Fruit fly (Drosophila melanogaster) whole organism, embryonic: ENCODE results near the gene CG31548.

ENCODE experiments used
- B-H2 ChIP-seq: fragments of 200-800 bp; sonication (Bioruptor generic); optimal IDR thresholded peaks from 2 replicates; lab custom pipeline; 2018; ENCODE audit warnings: missing biosample characterization, mild to moderate bottlenecking, missing genetic modification characterization
- CG10209 ChIP-seq: fragments of 200-800 bp; sonication (Bioruptor generic); optimal IDR thresholded peaks from 3 replicates; lab custom pipeline; 2017; ENCODE audit warnings: missing biosample characterization, mild to moderate bottlenecking, missing genetic modification characterization, missing genetic modification reagents
- CG11560 ChIP-seq: fragments of 200-800 bp; sonication (Bioruptor generic); IDR thresholded peaks from 3 replicates; pipeline ENCODE4 v1.3.6; 2022; ENCODE audit warnings: missing biosample characterization, missing genetic modification characterization
- CG12744 ChIP-seq: fragments of 200-800 bp; sonication (Bioruptor generic); optimal IDR thresholded peaks from 2 replicates; lab custom pipeline; 2016; ENCODE audit warnings: missing biosample characterization, missing genetic modification characterization
- CG13123 ChIP-seq: fragments of 200-800 bp; sonication (Bioruptor generic); optimal IDR thresholded peaks from 2 replicates; lab custom pipeline; 2016; ENCODE audit warnings: missing biosample characterization, missing genetic modification characterization
- CG14050 ChIP-seq: fragments of 200-800 bp; sonication (Bioruptor generic); IDR thresholded peaks from 3 replicates; pipeline ENCODE4 v1.3.6; 2022; ENCODE audit warnings: missing biosample characterization, missing genetic modification characterization
- CG15269 ChIP-seq: fragments of 200-800 bp; sonication (Bioruptor generic); optimal IDR thresholded peaks from 2 replicates; lab custom pipeline; 2018; ENCODE audit warnings: missing biosample characterization, mild to moderate bottlenecking, missing genetic modification characterization, moderate library complexity
- CG1602 ChIP-seq: fragments of 200-800 bp; sonication (Bioruptor generic); optimal IDR thresholded peaks from 3 replicates; lab custom pipeline; 2016; ENCODE audit warnings: missing biosample characterization, missing genetic modification characterization
- CG17829 ChIP-seq: fragments of 200-800 bp; optimal IDR thresholded peaks from 2 replicates; lab custom pipeline; 2019; ENCODE audit warnings: missing biosample characterization, mild to moderate bottlenecking, missing genetic modification characterization, moderate library complexity
- CG18011 ChIP-seq: fragments of 200-800 bp; sonication (Bioruptor generic); optimal IDR thresholded peaks from 2 replicates; lab custom pipeline; 2017; ENCODE audit warnings: missing biosample characterization, missing genetic modification characterization, mild to moderate bottlenecking, moderate library complexity, missing genotype
- CG1832 ChIP-seq: fragments of 200-800 bp; sonication (Bioruptor generic); optimal IDR thresholded peaks from 2 replicates; lab custom pipeline; 2017; ENCODE audit warnings: missing biosample characterization, mild to moderate bottlenecking, missing genetic modification characterization, inconsistent platforms
- CG2129 ChIP-seq: fragments of 200-800 bp; sonication (Bioruptor generic); IDR thresholded peaks from 2 replicates; pipeline ENCODE4 v1.3.6; 2022; ENCODE audit warnings: missing biosample characterization, missing genetic modification characterization; ENCODE audit not compliant: partially characterized antibody
- CG2875 ChIP-seq: fragments of 200-800 bp; sonication (Bioruptor generic); optimal IDR thresholded peaks from 2 replicates; lab custom pipeline; 2017; ENCODE audit warnings: missing biosample characterization, mild to moderate bottlenecking, missing genetic modification characterization, missing genetic modification reagents
- CG3995 ChIP-seq: fragments of 200-800 bp; sonication (Bioruptor generic); optimal IDR thresholded peaks from 3 replicates; lab custom pipeline; 2016; ENCODE audit warnings: missing biosample characterization, missing genetic modification characterization
- CG5180 ChIP-seq: fragments of 200-800 bp; sonication (Bioruptor generic); optimal IDR thresholded peaks from 3 replicates; lab custom pipeline; 2017; ENCODE audit warnings: missing biosample characterization, missing genetic modification characterization, mild to moderate bottlenecking, moderate library complexity, missing genetic modification reagents
- CG6272 ChIP-seq: fragments of 200-800 bp; sonication (Bioruptor generic); IDR thresholded peaks from 2 replicates; pipeline ENCODE4 v1.3.6; 2022; ENCODE audit warnings: missing biosample characterization, missing genetic modification characterization
- CTCF ChIP-seq: fragments of 200-800 bp; sonication (Bioruptor generic); optimal IDR thresholded peaks from 2 replicates; lab custom pipeline; 2017; ENCODE audit warnings: missing biosample characterization, mild to moderate bottlenecking, missing genetic modification characterization, moderate library complexity
- Dbx ChIP-seq: fragments of 200-800 bp; sonication (Bioruptor generic); IDR thresholded peaks from 3 replicates; pipeline ENCODE4 v1.3.6; 2022; ENCODE audit warnings: missing biosample characterization, missing genetic modification characterization
- E2f1 ChIP-seq: fragments of 200-800 bp; sonication (Bioruptor generic); IDR thresholded peaks from 2 replicates; pipeline ENCODE4 v1.3.6; 2022; ENCODE audit warnings: missing biosample characterization, missing genetic modification characterization
- Hmr ChIP-seq: fragments of 200-800 bp; sonication (Bioruptor generic); optimal IDR thresholded peaks from 3 replicates; lab custom pipeline; 2017; ENCODE audit warnings: mild to moderate bottlenecking, missing biosample characterization, missing genetic modification reagents, missing genetic modification characterization
- Hr51 ChIP-seq, 2 experiments: fragments of 200-800 bp; sonication (Bioruptor generic); optimal IDR thresholded peaks; 2 replicates in 1 of 2; 3 replicates in 1 of 2; lab custom pipeline; 2016 to 2018; ENCODE audit warnings: missing biosample characterization in 2 of 2, missing genetic modification characterization in 2 of 2, mild to moderate bottlenecking in 1 of 2, moderate library complexity in 1 of 2
- Kr ChIP-seq: fragments of 200-800 bp; sonication (Bioruptor generic); optimal IDR thresholded peaks from 2 replicates; lab custom pipeline; 2017; ENCODE audit warnings: missing biosample characterization, mild to moderate bottlenecking, missing genetic modification characterization
- MBD-R2 ChIP-seq: fragments of 200-800 bp; sonication (Bioruptor generic); IDR thresholded peaks from 2 replicates; pipeline ENCODE4 v1.3.6; 2022; ENCODE audit warnings: missing biosample characterization, missing genetic modification characterization
- Nf-YA ChIP-seq: fragments of 200-800 bp; sonication (Bioruptor generic); IDR thresholded peaks from 2 replicates; pipeline ENCODE4 v1.3.6; 2022; ENCODE audit warnings: missing biosample characterization, missing genetic modification characterization
- Pdp1 ChIP-seq, 2 experiments: fragments of 200-800 bp; sonication (Bioruptor generic); optimal IDR thresholded peaks; 3 replicates each; lab custom pipeline; 2016; ENCODE audit warnings: missing biosample characterization in 2 of 2, missing genetic modification characterization in 2 of 2, mild to moderate bottlenecking in 1 of 2, moderate library complexity in 1 of 2
- Rfx ChIP-seq: fragments of 200-800 bp; sonication (Bioruptor generic); IDR thresholded peaks from 2 replicates; pipeline ENCODE4 v1.3.6; 2022; ENCODE audit warnings: missing biosample characterization, missing genetic modification characterization
- cato ChIP-seq: fragments of 200-800 bp; sonication (Bioruptor generic); optimal IDR thresholded peaks from 2 replicates; lab custom pipeline; 2016; ENCODE audit warnings: missing biosample characterization, missing genetic modification characterization, borderline replicate concordance
- chinmo ChIP-seq: fragments of 200-800 bp; sonication (Bioruptor generic); IDR thresholded peaks from 4 replicates; pipeline ENCODE4 v1.3.6; 2022; ENCODE audit warnings: missing biosample characterization, missing genetic modification characterization; ENCODE audit not compliant: partially characterized antibody
- crol ChIP-seq: fragments of 200-800 bp; sonication (Bioruptor generic); IDR thresholded peaks from 2 replicates; pipeline ENCODE4 v1.3.6; 2022; ENCODE audit warnings: missing biosample characterization, missing genetic modification characterization
- crp ChIP-seq, 2 experiments: fragments of 200-800 bp; sonication (Bioruptor generic); optimal IDR thresholded peaks; 2 replicates in 1 of 2; 3 replicates in 1 of 2; lab custom pipeline; 2017; ENCODE audit warnings: missing biosample characterization in 2 of 2, missing genetic modification characterization in 2 of 2, mild to moderate bottlenecking in 1 of 2, moderate library complexity in 1 of 2
- danr ChIP-seq: fragments of 200-800 bp; sonication (Bioruptor generic); IDR thresholded peaks from 2 replicates; pipeline ENCODE4 v1.3.6; 2022; ENCODE audit warnings: missing biosample characterization, missing genetic modification characterization
- en ChIP-seq: fragments of 200-800 bp; sonication (Bioruptor generic); optimal IDR thresholded peaks from 2 replicates; lab custom pipeline; 2016; ENCODE audit warnings: missing biosample characterization, missing genetic modification characterization
- exex ChIP-seq: fragments of 200-800 bp; sonication (Bioruptor generic); optimal IDR thresholded peaks from 4 replicates; lab custom pipeline; 2018; ENCODE audit warnings: missing biosample characterization, mild to moderate bottlenecking, missing genetic modification characterization, moderate library complexity
- fd3F ChIP-seq: fragments of 200-800 bp; sonication (Bioruptor generic); optimal IDR thresholded peaks from 2 replicates; lab custom pipeline; 2018; ENCODE audit warnings: missing biosample characterization, mild to moderate bottlenecking, missing genetic modification characterization, moderate library complexity
- gce ChIP-seq: fragments of 200-800 bp; sonication (Bioruptor generic); IDR thresholded peaks from 3 replicates; pipeline ENCODE4 v1.3.6; 2022; ENCODE audit warnings: missing biosample characterization, missing genetic modification characterization
- gcm ChIP-seq: fragments of 200-800 bp; sonication (Bioruptor generic); optimal IDR thresholded peaks from 2 replicates; lab custom pipeline; 2019; ENCODE audit warnings: missing biosample characterization, mild to moderate bottlenecking, missing genetic modification characterization, moderate library complexity
- gsb ChIP-seq: fragments of 200-800 bp; sonication (Bioruptor generic); IDR thresholded peaks from 2 replicates; pipeline ENCODE4 v1.3.6; 2022; ENCODE audit warnings: missing biosample characterization, missing genetic modification characterization
- kni ChIP-seq: fragments of 200-800 bp; sonication (Bioruptor generic); optimal IDR thresholded peaks from 3 replicates; lab custom pipeline; 2017; ENCODE audit warnings: mild to moderate bottlenecking, missing biosample characterization, missing genetic modification reagents, missing genetic modification characterization
- lab ChIP-seq: fragments of 200-800 bp; sonication (Bioruptor generic); optimal IDR thresholded peaks from 3 replicates; lab custom pipeline; 2017; ENCODE audit warnings: missing biosample characterization, missing genetic modification characterization, mild to moderate bottlenecking, moderate library complexity, missing genetic modification reagents
- nerfin-1 ChIP-seq: fragments of 200-800 bp; sonication (Bioruptor generic); optimal IDR thresholded peaks from 3 replicates; lab custom pipeline; 2019; ENCODE audit warnings: missing biosample characterization, mild to moderate bottlenecking, missing genetic modification characterization, moderate library complexity
- pb ChIP-seq: fragments of 200-800 bp; sonication (Bioruptor generic); optimal IDR thresholded peaks from 3 replicates; lab custom pipeline; 2016; ENCODE audit warnings: missing biosample characterization, missing genetic modification characterization
- slou ChIP-seq: fragments of 200-800 bp; sonication (Bioruptor generic); optimal IDR thresholded peaks from 3 replicates; lab custom pipeline; 2016; ENCODE audit warnings: missing biosample characterization, missing genetic modification characterization
- sr ChIP-seq: fragments of 200-800 bp; sonication (Bioruptor generic); IDR thresholded peaks from 3 replicates; pipeline ENCODE4 v1.3.6; 2022; ENCODE audit warnings: missing biosample characterization, missing genetic modification characterization
- trh ChIP-seq: fragments of 200-800 bp; sonication (Bioruptor generic); optimal IDR thresholded peaks from 2 replicates; lab custom pipeline; 2016; ENCODE audit warnings: missing biosample characterization, missing genetic modification characterization
- vvl ChIP-seq: fragments of 200-800 bp; sonication (Bioruptor generic); IDR thresholded peaks from 2 replicates; pipeline ENCODE4 v1.3.6; 2022; ENCODE audit warnings: missing biosample characterization, missing genetic modification characterization
- z ChIP-seq: fragments of 200-800 bp; sonication (Bioruptor generic); IDR thresholded peaks from 3 replicates; pipeline ENCODE4 v1.3.6; 2022; ENCODE audit warnings: missing biosample characterization, missing genetic modification characterization

Gene CG31548

DNA sequence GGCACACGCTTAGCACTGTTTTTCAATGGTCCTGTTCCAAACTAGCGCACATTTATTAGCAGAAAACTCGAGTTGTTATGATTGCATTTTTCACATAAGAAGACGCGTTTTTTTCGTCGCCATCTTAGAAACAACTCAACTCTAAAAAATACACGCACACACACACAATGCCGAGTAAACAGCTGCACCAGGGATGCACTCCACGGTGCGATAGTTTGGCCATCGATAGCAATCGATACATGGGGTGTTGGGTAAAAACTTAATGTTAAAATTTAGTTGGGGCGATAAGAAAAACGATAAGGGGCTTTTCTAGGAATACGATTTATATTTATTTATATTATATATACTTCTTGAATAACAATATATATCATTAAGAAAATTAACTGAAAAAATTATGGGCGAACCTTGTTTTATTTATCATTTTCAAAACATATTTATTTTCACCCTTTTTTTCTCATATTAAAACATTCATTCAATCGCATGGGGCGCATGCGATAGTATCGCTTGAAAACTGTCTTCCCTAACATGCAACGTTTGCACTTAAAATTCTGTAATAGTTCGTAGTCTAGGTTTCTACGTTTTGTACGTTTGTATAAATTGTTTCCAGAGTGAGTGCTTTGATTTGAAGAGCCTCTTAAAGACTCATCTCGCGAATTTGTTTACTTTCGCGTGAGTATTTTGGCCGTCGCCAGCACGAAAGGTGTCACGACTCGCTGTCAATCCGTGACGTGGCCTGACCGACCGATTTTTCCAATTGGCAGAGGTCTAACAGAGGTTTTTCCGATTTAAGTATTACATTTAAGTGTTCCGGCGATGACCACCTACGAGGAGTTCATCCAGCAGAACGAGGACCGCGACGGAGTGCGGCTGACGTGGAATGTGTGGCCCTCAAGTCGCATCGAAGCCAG lies 12.2 kb upstream of the CG31548 start, which contains the start of the genes MTA1-like and Sec23 (continued):
- no peak for TF ChIP-seq CG3995
- no peak; the same call in 1 of the 2 replicates for TF ChIP-seq danr (GFP tag; lab: Robert Waterston, UW)
- TF ChIP-seq trh (GFP tag; lab: Kevin White, UChicago) = peak; percentile 8
- peak; percentile 86 for TF ChIP-seq CG2129 (GFP tag; lab: Robert Waterston, UW)
- TF ChIP-seq cato (GFP tag; lab: Kevin White, UChicago) = no peak
- peak; percentile 68; the same call in 1 of the 2 replicates for TF ChIP-seq CG6272 (GFP tag; lab: Robert Waterston, UW)
- peak; percentile 56 for TF ChIP-seq CG1602
- TF ChIP-seq E2f1 (GFP tag; lab: Robert Waterston, UW) = no peak
- no peak for TF ChIP-seq exex
- TF ChIP-seq CG13123 (GFP tag; lab: Kevin White, UChicago) = peak; percentile 12
- no peak for TF ChIP-seq gcm (GFP tag; lab: Kevin White, UChicago)
- TF ChIP-seq CTCF (GFP tag; lab: Kevin White, UChicago) = peak; percentile 35
- no peak for TF ChIP-seq B-H2 (GFP tag; lab: Kevin White, UChicago)
- TF ChIP-seq Dbx (GFP tag; lab: Robert Waterston, UW) = 0 out of 3 replicates have a peak, but pooled peaks have one; percentile 20
- TF ChIP-seq gce (GFP tag; lab: Robert Waterston, UW) = no peak
- TF ChIP-seq Kr (GFP tag; lab: Kevin White, UChicago) = peak; percentile 21
- no peak for TF ChIP-seq z (GFP tag; lab: Robert Waterston, UW)
- peak; percentile 22; the same call in 1 of the 2 replicates for TF ChIP-seq MBD-R2
- no peak for TF ChIP-seq CG12744 (GFP tag; lab: Kevin White, UChicago)
- peak; percentile 61 for TF ChIP-seq Hmr
- no peak for TF ChIP-seq CG14050 (GFP tag; lab: Robert Waterston, UW)
- TF ChIP-seq fd3F = no peak
- peak; percentile 43 for TF ChIP-seq CG15269 (tag; lab: Kevin White, UChicago)
- TF ChIP-seq, all 482 proteins: peak for 233

DNA sequence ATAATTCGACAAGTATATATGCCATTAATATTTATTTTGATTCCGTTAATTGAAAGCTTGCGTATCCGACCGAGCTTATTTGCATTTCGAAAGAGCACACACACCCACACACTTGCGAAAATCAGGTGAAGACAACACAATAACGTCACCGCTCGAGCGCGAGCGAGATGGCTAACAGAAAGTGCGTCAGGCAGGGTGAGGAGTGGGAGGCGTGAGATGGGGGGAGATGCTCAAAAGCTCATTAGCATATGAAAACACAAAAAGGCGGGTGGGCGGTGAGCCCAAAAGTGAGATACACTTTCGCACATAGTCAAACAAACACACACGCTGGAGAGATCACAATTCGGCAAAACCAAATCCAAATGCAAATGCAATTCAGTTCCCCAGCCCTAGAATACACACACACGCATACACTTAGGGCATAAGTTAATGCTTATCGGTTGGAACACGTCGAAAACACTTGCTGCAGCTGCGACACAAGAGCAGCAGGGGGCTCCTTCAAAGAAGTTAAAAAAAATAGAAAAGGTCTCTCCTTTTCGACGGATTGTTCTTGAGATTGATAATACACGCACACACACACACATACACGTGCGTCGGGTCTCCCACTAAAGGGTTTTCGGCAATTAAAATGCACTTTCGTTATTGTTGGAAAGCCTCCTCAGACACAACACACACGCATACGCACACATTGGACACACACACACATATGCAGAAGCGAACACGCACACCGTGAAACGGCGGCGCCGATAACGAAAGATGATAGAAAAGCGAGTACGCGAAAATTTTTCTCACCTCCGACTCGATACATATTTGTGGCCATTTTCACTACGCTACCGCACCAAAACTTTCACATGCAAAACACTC lies 11.3 kb upstream of the CG31548 start:
- peak in 1 of 2 experiments; percentile 45 for TF ChIP-seq Pdp1 (GFP tag; optimal IDR thresholded peaks at IDR 0.05; lab: Kevin White, UChicago)
- no peak for TF ChIP-seq nerfin-1 (tag; lab: Kevin White, UChicago)
- no peak for TF ChIP-seq CG2875 (GFP tag; lab: Kevin White, UChicago)
- TF ChIP-seq Rfx (GFP tag; lab: Robert Waterston, UW) = no peak
- peak; percentile 72 for TF ChIP-seq crol (GFP tag; lab: Robert Waterston, UW)
- TF ChIP-seq slou = no peak
- peak; percentile 27 for TF ChIP-seq Kr (GFP tag; lab: Kevin White, UChicago)
- peak; percentile 82 for TF ChIP-seq CG5180
- peak; percentile 52; the same call in 1 of the 2 replicates for TF ChIP-seq vvl (GFP tag; lab: Robert Waterston, UW)
- TF ChIP-seq kni (GFP tag; lab: Kevin White, UChicago) = peak; percentile 66
- peak; percentile 49 for TF ChIP-seq CG1832 (GFP tag; lab: Kevin White, UChicago)
- no peak for TF ChIP-seq CG17829 (tag; lab: Kevin White, UChicago)
- no peak for TF ChIP-seq Hr51 (GFP tag; optimal IDR thresholded peaks at IDR 0.05; lab: Kevin White, UChicago)
- no peak for TF ChIP-seq lab (GFP tag; lab: Kevin White, UChicago)
- no peak for TF ChIP-seq gsb (GFP tag; lab: Robert Waterston, UW)
- TF ChIP-seq CG11560 (tag; lab: Robert Waterston, UW) = no peak
- TF ChIP-seq pb (GFP tag; lab: Kevin White, UChicago) = no peak
- no peak for TF ChIP-seq crp (GFP tag; optimal IDR thresholded peaks at IDR 0.05; lab: Kevin White, UChicago)
- TF ChIP-seq CG10209 = no peak
- TF ChIP-seq Nf-YA (GFP tag; lab: Robert Waterston, UW) = no peak
- TF ChIP-seq chinmo = peak; percentile 63; the same call in 2 of the 4 replicates
- TF ChIP-seq sr (GFP tag; lab: Robert Waterston, UW) = peak; percentile 85
- no peak for TF ChIP-seq en (GFP tag; lab: Kevin White, UChicago)
- TF ChIP-seq CG18011 (GFP tag; lab: Kevin White, UChicago) = no peak
